Worm (Caenorhabditis elegans): Measurements from ENCODE around the gene F53A9.3.
"Not testable (repeated sequence)": the region's sequence is repeated elsewhere in the genome, so short reads cannot be mapped to it uniquely, and the experiment has no call there.

F53A9.3 gene

DNA sequence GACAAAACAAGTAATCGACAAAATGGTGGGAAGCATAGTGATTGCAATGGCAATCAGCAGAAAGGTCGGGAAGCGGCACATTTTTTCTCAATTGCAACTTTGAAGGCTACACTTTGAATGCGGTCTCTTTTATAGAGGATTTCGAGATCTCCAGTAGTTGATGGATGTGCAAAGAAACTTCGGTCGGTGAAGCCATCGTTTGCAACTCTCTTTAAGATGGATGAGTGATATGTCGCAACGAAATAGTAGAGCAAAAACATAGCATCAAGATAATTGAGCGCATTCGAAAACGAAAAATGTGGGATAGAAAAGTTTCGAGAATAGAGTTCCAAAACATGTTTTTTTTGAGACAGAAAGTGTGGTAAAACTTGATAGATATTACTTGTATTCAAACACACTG lies 19.2 kb downstream of the F53A9.3 start, which contains the start of gene EGAP4.1:
TSS of gene EGAP4.1 (minus strand) at position 101 of the 400 bp plus-strand sequence.
- TF ChIP-seq dao-5 (tag; optimal IDR thresholded peaks at IDR 0.05): no peak
- no peak for TF ChIP-seq him-1 (tag; optimal IDR thresholded peaks at IDR 0.05)
- no peak for TF ChIP-seq W03F9.2 (tag; optimal IDR thresholded peaks at IDR 0.05)

DNA sequence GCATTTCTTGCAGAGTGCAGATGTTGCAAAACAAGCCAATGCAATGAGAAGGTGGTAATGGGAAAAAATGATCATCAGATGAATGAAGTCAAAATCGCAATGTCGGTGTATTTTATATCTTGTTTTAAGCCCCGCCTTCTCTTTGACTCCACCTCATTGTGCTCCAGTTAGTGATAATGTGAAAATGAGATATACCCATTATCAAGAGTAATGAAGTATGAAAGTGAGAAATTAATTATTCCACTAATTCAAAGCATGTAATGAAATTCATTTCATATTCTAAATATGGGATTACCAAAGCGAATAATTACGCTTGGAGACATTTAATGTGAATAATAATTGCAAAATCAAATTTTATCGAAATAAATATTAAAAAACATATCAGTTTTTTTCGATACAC lies 23.7 kb downstream of the F53A9.3 start, which contains the start of gene M02D8.6:
TSS of gene M02D8.6 (minus strand) at position 101 of the 400 bp plus-strand sequence.
- not testable (repeated sequence) for TF ChIP-seq him-1, W03F9.2, dao-5 (tag; optimal IDR thresholded peaks at IDR 0.05)

DNA sequence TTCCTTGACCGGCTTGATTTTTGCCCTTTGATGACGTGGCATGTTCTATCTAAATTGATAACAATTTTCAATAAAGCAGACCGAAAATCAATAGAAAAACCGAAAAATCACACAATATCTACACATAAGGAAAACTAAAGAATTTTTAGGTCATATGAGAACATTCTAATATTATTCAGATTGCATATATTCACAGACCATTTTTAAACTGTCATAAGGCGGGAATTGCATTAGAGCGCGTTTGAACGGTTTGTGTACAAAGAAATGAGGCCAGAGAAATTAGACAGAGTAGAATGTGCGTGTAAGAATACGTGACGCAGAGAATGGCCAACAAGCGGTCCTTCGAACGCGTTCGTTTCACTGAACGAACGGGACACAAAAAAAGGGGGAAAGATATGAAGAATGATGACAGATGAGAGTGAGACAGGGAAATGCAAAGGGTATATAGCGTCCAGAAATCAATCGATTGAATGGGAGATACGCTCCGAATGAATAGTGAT lies 28.9 kb downstream of the F53A9.3 start, which contains the start of gene M02D8.3:
TSS of gene M02D8.3 (minus strand) at position 51 of the 500 bp plus-strand sequence.
- TF ChIP-seq him-1 (tag; optimal IDR thresholded peaks at IDR 0.05): no peak
- peak; percentile 68 for TF ChIP-seq W03F9.2 (tag; optimal IDR thresholded peaks at IDR 0.05)

DNA sequence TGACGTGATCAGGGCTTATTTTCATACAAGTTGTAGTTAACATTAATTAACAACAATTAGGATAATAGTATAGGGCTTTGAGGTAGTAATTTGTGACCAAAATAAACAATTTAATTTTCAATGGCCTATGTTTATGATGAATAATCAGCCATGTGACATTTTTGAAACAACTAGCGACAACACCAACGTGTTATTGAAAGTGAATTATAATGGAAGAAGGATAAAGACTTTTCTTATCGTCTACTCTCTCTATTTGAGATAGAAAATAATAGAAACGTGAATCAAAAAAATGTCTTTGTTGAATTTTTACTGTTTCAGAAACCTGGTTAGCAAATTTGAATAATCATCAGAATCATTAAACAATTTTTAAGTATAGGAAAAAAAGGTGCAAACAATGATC lies 29.6 kb downstream of the F53A9.3 start:
- TF ChIP-seq dao-5 (tag; optimal IDR thresholded peaks at IDR 0.05): no peak
- TF ChIP-seq him-1 (tag; optimal IDR thresholded peaks at IDR 0.05): no peak
- TF ChIP-seq W03F9.2 (tag; optimal IDR thresholded peaks at IDR 0.05): no peak

DNA sequence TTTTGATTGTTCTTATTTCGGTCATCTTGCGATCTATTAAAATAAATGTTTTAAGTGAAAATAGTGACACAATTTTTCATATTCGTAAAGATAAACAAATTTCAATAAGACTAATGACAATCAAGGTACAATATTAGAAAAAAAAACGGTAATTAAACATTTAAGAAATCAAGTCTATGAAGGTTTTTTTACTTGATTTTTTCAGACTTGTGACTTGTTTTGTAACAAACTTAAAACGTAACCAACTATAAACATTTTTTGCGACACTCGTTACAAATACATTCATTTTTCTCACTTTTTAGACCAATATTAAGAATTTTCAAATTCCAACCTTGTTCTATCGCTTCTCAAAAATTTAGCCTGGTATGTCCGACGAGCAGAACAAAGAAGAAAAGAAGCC lies 31.2 kb downstream of the F53A9.3 start, which contains the start of gene M02D8.2:
TSS of gene M02D8.2 (plus strand) at position 301 of the 400 bp plus-strand sequence.
- TF ChIP-seq W03F9.2 (tag; optimal IDR thresholded peaks at IDR 0.05) (no peak), him-1 (tag; optimal IDR thresholded peaks at IDR 0.05) (no peak), dao-5 (tag; optimal IDR thresholded peaks at IDR 0.05) (no peak)

DNA sequence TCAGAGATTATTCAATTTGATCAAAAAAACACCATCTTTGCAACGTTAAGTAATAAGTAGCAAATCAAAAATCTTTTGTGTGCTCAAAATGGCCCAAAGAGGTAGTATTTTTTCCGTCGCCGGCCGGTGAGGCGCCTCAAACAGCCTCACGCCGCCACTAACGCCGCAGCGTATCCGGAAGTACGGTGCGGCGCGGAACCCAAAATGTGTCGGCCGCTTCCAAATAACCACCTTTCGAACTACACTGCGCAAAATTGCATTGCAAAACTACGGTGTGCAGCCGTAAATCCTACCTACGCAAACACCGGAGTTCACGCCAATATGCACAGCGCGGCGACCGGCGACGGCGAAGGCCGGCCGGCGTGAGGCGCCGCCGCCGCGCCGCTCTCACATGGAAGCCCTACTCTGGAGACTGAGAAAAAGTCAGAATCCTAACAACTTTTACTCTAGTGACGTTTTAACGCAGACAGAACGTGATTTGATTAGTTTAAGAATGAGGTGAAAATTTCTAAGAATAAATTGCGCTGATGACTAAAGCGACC lies 33.5 kb downstream of the F53A9.3 start:
- TF ChIP-seq dao-5 (tag; optimal IDR thresholded peaks at IDR 0.05) (no peak), him-1 (tag; optimal IDR thresholded peaks at IDR 0.05) (no peak), W03F9.2 (tag; optimal IDR thresholded peaks at IDR 0.05) (no peak)

DNA sequence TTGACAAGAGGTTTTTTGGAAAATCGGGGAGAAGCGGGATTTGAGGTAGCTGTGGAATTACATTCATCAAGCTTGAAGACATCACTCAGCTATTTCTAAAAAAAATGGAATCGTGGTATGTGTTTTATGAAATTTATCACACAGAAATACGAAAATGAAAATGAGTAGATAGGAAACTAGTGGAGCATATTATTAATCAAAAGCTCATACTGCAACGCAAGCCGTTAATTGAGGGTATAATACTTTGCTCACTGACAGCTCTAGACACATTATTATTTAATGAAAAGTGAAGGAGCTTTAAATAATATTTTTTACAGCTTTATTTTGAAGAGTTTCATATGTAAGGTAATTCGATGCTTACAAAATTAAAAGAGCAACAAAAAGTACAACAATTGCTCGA lies 34.7 kb downstream of the F53A9.3 start, which contains the start of gene M02D8.7:
TSS of gene M02D8.7 (minus strand) at position 101 of the 400 bp plus-strand sequence.
- TF ChIP-seq dao-5 (tag; optimal IDR thresholded peaks at IDR 0.05) (no peak), him-1 (tag; optimal IDR thresholded peaks at IDR 0.05) (no peak), W03F9.2 (tag; optimal IDR thresholded peaks at IDR 0.05) (no peak)

DNA sequence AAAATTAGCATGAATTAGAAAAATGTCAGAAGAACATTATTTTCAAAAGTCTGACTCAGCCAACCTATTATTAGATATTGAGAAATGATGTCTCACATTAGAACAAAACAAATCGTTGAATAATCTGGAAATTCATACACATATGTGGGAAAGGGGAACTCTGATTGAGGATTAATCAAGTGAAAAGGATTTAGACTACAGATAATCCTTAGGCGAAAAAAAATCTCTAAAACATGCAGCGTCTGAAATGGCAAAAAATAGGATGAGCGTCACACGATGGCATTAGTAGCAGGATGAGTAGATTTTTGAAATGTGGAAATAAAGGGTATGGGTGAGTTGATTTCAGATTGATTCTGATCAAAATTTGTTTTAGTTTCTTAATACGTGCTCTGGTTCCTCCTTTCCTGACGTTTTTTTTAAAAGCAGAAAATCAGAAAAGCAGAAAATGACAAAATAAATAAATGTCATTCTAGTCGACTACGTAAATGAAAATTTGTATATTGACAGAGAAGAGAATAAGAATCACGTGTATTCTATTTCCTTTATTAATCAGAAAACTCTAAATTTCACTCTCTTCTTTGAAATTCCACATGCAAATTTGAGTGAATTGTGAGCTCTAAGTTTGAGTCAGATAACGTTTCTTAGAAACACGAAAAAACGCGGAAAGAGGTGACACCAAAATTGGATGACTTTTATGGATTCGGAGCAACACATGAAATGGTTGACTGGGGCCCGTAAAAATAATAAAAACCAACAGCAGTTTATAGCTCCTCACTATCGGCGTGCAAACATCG lies 36.2 kb downstream of the F53A9.3 start:
- TF ChIP-seq dao-5 (tag; optimal IDR thresholded peaks at IDR 0.05) (no peak), him-1 (tag; optimal IDR thresholded peaks at IDR 0.05) (no peak), W03F9.2 (tag; optimal IDR thresholded peaks at IDR 0.05) (no peak)

DNA sequence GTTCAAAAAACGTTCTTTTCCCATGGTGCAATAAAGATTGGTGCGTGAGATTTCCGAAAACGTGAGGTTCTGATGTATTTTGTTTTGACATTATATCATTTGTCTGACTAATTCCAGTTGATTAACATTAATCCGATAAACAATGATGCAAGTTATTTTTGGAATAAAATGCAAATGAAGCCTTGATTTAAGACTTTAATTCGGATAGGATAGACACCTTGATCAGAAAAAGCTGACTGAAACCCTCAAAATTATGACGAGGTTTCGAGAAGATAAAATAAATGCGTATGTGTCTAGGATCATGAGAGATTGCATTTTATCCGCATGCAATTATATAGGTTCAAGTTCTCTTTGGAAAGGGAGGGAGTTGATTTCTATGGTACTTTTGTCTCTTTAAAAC lies 37.4 kb downstream of the F53A9.3 start:
- no peak for TF ChIP-seq him-1 (tag; optimal IDR thresholded peaks at IDR 0.05)
- TF ChIP-seq dao-5 (tag; optimal IDR thresholded peaks at IDR 0.05): no peak

DNA sequence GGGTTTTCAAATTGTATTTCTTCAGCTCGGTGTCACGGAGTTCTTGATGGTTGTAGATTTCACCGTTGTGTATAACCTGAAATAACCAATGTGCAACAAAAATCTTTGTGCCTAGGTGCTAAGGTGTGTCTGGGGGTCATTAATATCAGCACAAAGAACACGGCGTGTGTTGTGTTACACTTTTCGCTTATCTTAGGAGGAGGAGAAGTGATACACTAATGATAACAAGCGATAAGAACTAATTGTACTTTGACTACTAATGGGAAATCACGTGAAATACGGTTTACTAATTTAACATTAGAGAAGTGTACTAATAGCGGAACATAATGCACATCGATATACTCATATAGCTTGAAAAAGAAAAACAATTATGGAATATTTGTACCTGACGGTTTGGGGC lies 42.1 kb downstream of the F53A9.3 start:
- TF ChIP-seq W03F9.2 (tag; optimal IDR thresholded peaks at IDR 0.05): no peak
- TF ChIP-seq him-1 (tag; optimal IDR thresholded peaks at IDR 0.05): no peak
- TF ChIP-seq dao-5 (tag; optimal IDR thresholded peaks at IDR 0.05): no peak

DNA sequence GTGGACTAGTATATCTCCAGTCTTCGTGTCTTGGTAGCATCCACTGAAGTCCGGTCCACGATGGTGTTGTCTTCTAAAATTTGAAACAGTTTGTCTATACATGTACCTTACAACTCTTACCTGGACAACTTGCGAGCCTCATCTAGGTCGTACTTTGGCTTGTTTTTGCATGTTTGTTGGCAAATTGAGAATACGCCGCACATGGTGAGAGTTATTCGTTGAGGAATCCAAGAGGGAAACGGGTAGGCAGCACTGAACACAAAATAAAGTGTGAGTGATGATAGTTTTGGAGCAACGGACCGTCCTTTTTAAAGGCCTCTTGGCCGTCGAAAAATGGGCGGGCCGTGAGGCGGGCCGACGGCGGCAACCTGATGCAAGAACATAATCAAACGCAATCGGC lies 42.5 kb downstream of the F53A9.3 start, which contains the start of gene asns-2:
TSS of gene asns-2 (minus strand) at position 282 of the 400 bp plus-strand sequence.
- no peak for TF ChIP-seq W03F9.2 (tag; optimal IDR thresholded peaks at IDR 0.05)
- no peak for TF ChIP-seq him-1 (tag; optimal IDR thresholded peaks at IDR 0.05)
- no peak for TF ChIP-seq dao-5 (tag; optimal IDR thresholded peaks at IDR 0.05)

DNA sequence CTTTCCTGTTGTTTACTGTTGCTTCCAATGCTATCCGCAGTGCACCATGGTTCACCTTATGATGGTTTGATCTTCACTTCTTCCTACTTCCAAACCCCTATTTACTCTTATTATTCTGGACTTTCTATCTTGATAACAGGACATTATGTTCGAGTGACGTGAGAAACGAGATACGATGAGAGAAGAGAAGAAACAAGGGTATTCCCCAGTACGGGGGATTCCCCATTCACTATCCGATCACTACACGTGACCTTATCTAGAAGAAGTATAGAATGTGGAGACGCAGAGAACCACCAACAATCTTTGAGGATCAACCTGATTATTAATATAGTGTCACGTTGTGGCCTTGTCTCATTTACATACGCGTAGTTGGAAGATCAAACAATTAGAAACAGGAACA lies 44.4 kb downstream of the F53A9.3 start:
- no peak for TF ChIP-seq W03F9.2 (tag; optimal IDR thresholded peaks at IDR 0.05)
- no peak for TF ChIP-seq dao-5 (tag; optimal IDR thresholded peaks at IDR 0.05)
- no peak for TF ChIP-seq him-1 (tag; optimal IDR thresholded peaks at IDR 0.05)

DNA sequence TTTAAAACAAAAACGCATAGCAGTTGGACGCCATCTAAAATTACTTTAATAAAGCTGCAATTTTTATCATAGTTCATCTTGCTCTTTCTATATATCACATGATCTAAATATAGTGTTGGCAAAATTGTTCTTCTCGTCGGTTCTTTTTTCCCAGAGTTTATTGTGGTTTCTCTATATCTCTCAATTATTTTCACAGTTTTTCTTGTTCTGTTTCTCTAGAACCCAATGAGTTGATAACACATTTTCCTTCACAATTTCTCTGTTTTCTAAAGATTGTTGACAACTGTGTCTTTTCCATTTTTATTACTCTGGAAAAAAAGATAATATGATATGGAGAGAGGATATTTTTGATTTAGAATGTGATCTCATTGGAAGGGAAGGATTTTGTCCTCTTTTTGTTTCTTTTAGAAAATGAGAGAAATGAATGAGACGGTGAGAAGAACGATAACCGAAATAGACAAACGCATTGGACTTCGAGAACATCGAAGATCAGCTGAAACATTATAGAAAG lies 46.2 kb downstream of the F53A9.3 start:
- TF ChIP-seq him-1 (tag; optimal IDR thresholded peaks at IDR 0.05) (no peak), W03F9.2 (tag; optimal IDR thresholded peaks at IDR 0.05) (no peak), dao-5 (tag; optimal IDR thresholded peaks at IDR 0.05) (no peak)

DNA sequence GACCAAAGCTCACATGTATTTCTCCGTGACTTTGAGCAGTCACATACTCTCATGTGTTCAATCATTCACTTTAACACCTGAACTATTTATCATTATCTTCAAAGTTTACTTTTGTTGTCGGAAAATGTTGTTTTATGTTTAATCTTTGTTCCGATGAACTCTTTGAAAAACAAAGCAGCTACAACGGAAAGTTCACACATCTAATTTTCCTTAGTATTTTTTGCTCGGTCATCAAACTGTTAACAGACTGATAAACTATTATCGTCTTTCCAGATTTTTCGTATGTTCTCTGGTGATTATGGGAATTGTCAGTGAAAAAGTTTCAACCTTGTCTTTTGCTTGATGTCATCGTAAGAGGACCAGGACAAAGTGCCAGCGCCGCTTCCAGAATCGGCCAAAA lies 47.8 kb downstream of the F53A9.3 start:
- no peak for TF ChIP-seq W03F9.2 (tag; optimal IDR thresholded peaks at IDR 0.05)
- no peak for TF ChIP-seq him-1 (tag; optimal IDR thresholded peaks at IDR 0.05)
- TF ChIP-seq dao-5 (tag; optimal IDR thresholded peaks at IDR 0.05): no peak
